Fruit fly (Drosophila melanogaster) whole organism, embryonic: ENCODE data around the gene CG31131.

Experiments
- Awh ChIP-seq: fragments of 200-800 bp; sonication (Bioruptor generic); IDR thresholded peaks from 2 replicates; pipeline ENCODE4, ENCODE4 v1.3.6; 2022; ENCODE audit warnings: missing biosample characterization, missing genetic modification characterization
- B-H1 ChIP-seq: fragments of 200-800 bp; sonication (Bioruptor generic); IDR thresholded peaks from 3 replicates; pipeline ENCODE4 v1.3.6; 2022; ENCODE audit warnings: missing biosample characterization, missing genetic modification characterization
- BtbVII ChIP-seq: fragments of 200-800 bp; sonication (Bioruptor generic); optimal IDR thresholded peaks from 3 replicates; lab custom pipeline; 2017; ENCODE audit warnings: missing biosample characterization, mild to moderate bottlenecking, missing genetic modification characterization
- CG10274 ChIP-seq: fragments of 200-800 bp; sonication (Bioruptor generic); optimal IDR thresholded peaks from 3 replicates; lab custom pipeline; 2017; ENCODE audit warnings: missing biosample characterization, mild to moderate bottlenecking, missing genetic modification characterization
- CG11456 ChIP-seq: fragments of 200-800 bp; sonication (Bioruptor generic); IDR thresholded peaks from 3 replicates; pipeline ENCODE4 v1.3.6; 2022; ENCODE audit warnings: missing biosample characterization, missing genetic modification characterization
- CG11560 ChIP-seq: fragments of 200-800 bp; sonication (Bioruptor generic); IDR thresholded peaks from 3 replicates; pipeline ENCODE4 v1.3.6; 2022; ENCODE audit warnings: missing biosample characterization, missing genetic modification characterization
- CG11696 ChIP-seq: fragments of 200-800 bp; sonication (Bioruptor generic); IDR thresholded peaks from 2 replicates; pipeline ENCODE4 v1.3.6; 2022; ENCODE audit warnings: missing biosample characterization, missing genetic modification characterization
- CG13287 ChIP-seq: fragments of 200-800 bp; sonication (Bioruptor generic); IDR thresholded peaks from 2 replicates; pipeline ENCODE4 v1.3.6; 2022; ENCODE audit warnings: missing biosample characterization, missing genetic modification characterization; ENCODE audit not compliant: partially characterized antibody
- CG14667 ChIP-seq: fragments of 200-800 bp; sonication (Bioruptor generic); IDR thresholded peaks from 2 replicates; pipeline ENCODE4 v1.3.6; 2022; ENCODE audit warnings: missing biosample characterization, missing genetic modification characterization
- CG15696 ChIP-seq: fragments of 200-800 bp; sonication (Bioruptor generic); optimal IDR thresholded peaks from 2 replicates; lab custom pipeline; 2019; ENCODE audit warnings: missing biosample characterization, mild to moderate bottlenecking, missing genetic modification characterization, moderate library complexity
- CG1602 ChIP-seq: fragments of 200-800 bp; sonication (Bioruptor generic); optimal IDR thresholded peaks from 3 replicates; lab custom pipeline; 2016; ENCODE audit warnings: missing biosample characterization, missing genetic modification characterization
- CG17612 ChIP-seq: fragments of 200-800 bp; sonication (Bioruptor generic); IDR thresholded peaks from 2 replicates; pipeline ENCODE4 v1.3.6; 2022; ENCODE audit warnings: missing biosample characterization, missing genetic modification characterization
- CG31365 ChIP-seq: fragments of 200-800 bp; sonication (Bioruptor generic); optimal IDR thresholded peaks from 2 replicates; lab custom pipeline; 2018; ENCODE audit warnings: missing biosample characterization, mild to moderate bottlenecking, missing genetic modification characterization
- CG33213 ChIP-seq: fragments of 200-800 bp; sonication (Bioruptor generic); optimal IDR thresholded peaks from 3 replicates; lab custom pipeline; 2016; ENCODE audit warnings: missing biosample characterization, missing genetic modification characterization
- CG4707 ChIP-seq: fragments of 200-800 bp; sonication (Bioruptor generic); optimal IDR thresholded peaks from 2 replicates; lab custom pipeline; 2018; ENCODE audit warnings: missing biosample characterization, mild to moderate bottlenecking, missing genetic modification characterization, moderate library complexity
- CG5245 ChIP-seq: fragments of 200-800 bp; sonication (Bioruptor generic); optimal IDR thresholded peaks from 3 replicates; lab custom pipeline; 2016; ENCODE audit warnings: missing biosample characterization, missing genetic modification characterization
- CG6175 ChIP-seq: fragments of 200-800 bp; sonication (Bioruptor generic); IDR thresholded peaks from 3 replicates; pipeline ENCODE4 v1.3.6; 2022; ENCODE audit warnings: missing biosample characterization, missing genetic modification characterization
- CG6272 ChIP-seq: fragments of 200-800 bp; sonication (Bioruptor generic); IDR thresholded peaks from 2 replicates; pipeline ENCODE4 v1.3.6; 2022; ENCODE audit warnings: missing biosample characterization, missing genetic modification characterization
- CG7372 ChIP-seq: fragments of 200-800 bp; sonication (Bioruptor generic); IDR thresholded peaks from 2 replicates; pipeline ENCODE4 v1.3.6; 2022; ENCODE audit warnings: missing biosample characterization, missing genetic modification characterization
- CG8089 ChIP-seq: fragments of 200-800 bp; sonication (Bioruptor generic); optimal IDR thresholded peaks from 3 replicates; lab custom pipeline; 2016; ENCODE audit warnings: missing biosample characterization, missing genetic modification characterization
- CG9876 ChIP-seq: fragments of 200-800 bp; sonication (Bioruptor generic); optimal IDR thresholded peaks from 2 replicates; lab custom pipeline; 2016; ENCODE audit warnings: missing biosample characterization, missing genetic modification characterization
- HmgZ ChIP-seq: fragments of 200-800 bp; sonication (Bioruptor generic); optimal IDR thresholded peaks from 2 replicates; lab custom pipeline; 2018; ENCODE audit warnings: missing biosample characterization, mild to moderate bottlenecking, missing genetic modification characterization
- MESR4 ChIP-seq: fragments of 200-800 bp; sonication (Bioruptor generic); optimal IDR thresholded peaks from 2 replicates; lab custom pipeline; 2018; ENCODE audit warnings: missing biosample characterization, mild to moderate bottlenecking, missing genetic modification characterization, moderate library complexity
- Nf-YA ChIP-seq: fragments of 200-800 bp; sonication (Bioruptor generic); IDR thresholded peaks from 2 replicates; pipeline ENCODE4 v1.3.6; 2022; ENCODE audit warnings: missing biosample characterization, missing genetic modification characterization
- PHDP ChIP-seq: fragments of 200-800 bp; sonication (Bioruptor generic); optimal IDR thresholded peaks from 3 replicates; lab custom pipeline; 2018; ENCODE audit warnings: missing biosample characterization, mild to moderate bottlenecking, missing genetic modification characterization, moderate library complexity
- Pdp1 ChIP-seq, 2 experiments: fragments of 200-800 bp; sonication (Bioruptor generic); optimal IDR thresholded peaks; 3 replicates each; lab custom pipeline; 2016; ENCODE audit warnings: missing biosample characterization in 2 of 2, missing genetic modification characterization in 2 of 2, mild to moderate bottlenecking in 1 of 2, moderate library complexity in 1 of 2
- Sry-δ ChIP-seq: fragments of 200-800 bp; sonication (Bioruptor generic); optimal IDR thresholded peaks from 2 replicates; lab custom pipeline; 2016; ENCODE audit warnings: missing biosample characterization, missing genetic modification characterization
- ab ChIP-seq: fragments of 200-800 bp; sonication (Bioruptor generic); optimal IDR thresholded peaks from 2 replicates; lab custom pipeline; 2016; ENCODE audit warnings: missing biosample characterization, missing genetic modification characterization
- abd-A ChIP-seq: fragments of 200-800 bp; sonication (Bioruptor generic); optimal IDR thresholded peaks from 3 replicates; lab custom pipeline; 2019; ENCODE audit warnings: missing biosample characterization, mild to moderate bottlenecking, missing genetic modification characterization, moderate library complexity
- bigmax ChIP-seq: fragments of 200-800 bp; sonication (Bioruptor generic); optimal IDR thresholded peaks from 2 replicates; lab custom pipeline; 2018; ENCODE audit warnings: missing biosample characterization, mild to moderate bottlenecking, missing genetic modification characterization
- cato ChIP-seq: fragments of 200-800 bp; sonication (Bioruptor generic); optimal IDR thresholded peaks from 2 replicates; lab custom pipeline; 2016; ENCODE audit warnings: missing biosample characterization, missing genetic modification characterization, borderline replicate concordance
- crc ChIP-seq: fragments of 200-800 bp; sonication (Bioruptor generic); optimal IDR thresholded peaks from 2 replicates; lab custom pipeline; 2016; ENCODE audit warnings: missing biosample characterization, missing genetic modification characterization
- dati ChIP-seq: fragments of 200-800 bp; sonication (Bioruptor generic); IDR thresholded peaks from 2 replicates; pipeline ENCODE4 v1.3.6; 2022; ENCODE audit warnings: missing biosample characterization, missing genetic modification characterization
- dysf ChIP-seq: fragments of 200-800 bp; sonication (Bioruptor generic); IDR thresholded peaks from 3 replicates; pipeline ENCODE4 v1.3.6; 2022; ENCODE audit warnings: missing biosample characterization, missing genetic modification characterization
- esg ChIP-seq: fragments of 200-800 bp; sonication (Bioruptor generic); conservative IDR thresholded peaks from 2 replicates; pipeline ENCODE4 v1.3.6; 2022; ENCODE audit warnings: missing biosample characterization, missing genetic modification characterization
- gsb ChIP-seq: fragments of 200-800 bp; sonication (Bioruptor generic); IDR thresholded peaks from 2 replicates; pipeline ENCODE4 v1.3.6; 2022; ENCODE audit warnings: missing biosample characterization, missing genetic modification characterization
- her ChIP-seq: fragments of 200-800 bp; sonication (Bioruptor generic); optimal IDR thresholded peaks from 2 replicates; lab custom pipeline; 2016; ENCODE audit warnings: missing biosample characterization, missing genetic modification characterization
- hkb ChIP-seq, 2 experiments: fragments of 200-800 bp in 1 of 2; fragments of >200 bp in 1 of 2; sonication (Bioruptor generic) in 1 of 2; IDR thresholded peaks in 1 of 2; optimal IDR thresholded peaks in 1 of 2; 2 replicates each; pipeline versions ENCODE4 v1.3.6 to Lab custom; 2017 to 2022; ENCODE audit warnings: missing biosample characterization in 1 of 2, missing genetic modification characterization in 1 of 2
- hth ChIP-seq: fragments of >200 bp; optimal IDR thresholded peaks from 2 replicates; lab custom pipeline; 2017; ENCODE audit warnings: inconsistent platforms
- mirr ChIP-seq: fragments of 200-800 bp; sonication (Bioruptor generic); optimal IDR thresholded peaks from 3 replicates; lab custom pipeline; 2018; ENCODE audit warnings: missing biosample characterization, mild to moderate bottlenecking, missing genetic modification characterization
- mld ChIP-seq: fragments of 200-800 bp; sonication (Bioruptor generic); IDR thresholded peaks from 3 replicates; pipeline ENCODE4 v1.3.6; 2022; ENCODE audit warnings: missing biosample characterization, missing genetic modification characterization; ENCODE audit not compliant: partially characterized antibody
- org-1 ChIP-seq: fragments of 200-800 bp; sonication (Bioruptor generic); optimal IDR thresholded peaks from 2 replicates; lab custom pipeline; 2017; ENCODE audit warnings: missing biosample characterization, missing genetic modification characterization
- pan ChIP-seq, 4 experiments: fragments of >200 bp in 3 of 4; fragments of 200-800 bp in 1 of 4; sonication (Bioruptor generic) in 1 of 4; optimal IDR thresholded peaks in 3 of 4; IDR thresholded peaks in 1 of 4; 2 replicates each; pipeline versions ENCODE4 v1.3.6 to Lab custom; 2017 to 2022; ENCODE audit warnings: missing biosample characterization in 2 of 4, missing genetic modification characterization in 2 of 4, mixed read lengths in 1 of 4
- sim ChIP-seq: fragments of 200-800 bp; sonication (Bioruptor generic); IDR thresholded peaks from 2 replicates; pipeline ENCODE4 v1.3.6; 2022; ENCODE audit warnings: missing biosample characterization, missing genetic modification characterization
- sisA ChIP-seq: fragments of 200-800 bp; sonication (Bioruptor generic); IDR thresholded peaks from 2 replicates; pipeline ENCODE4 v1.3.6; 2022; ENCODE audit warnings: missing biosample characterization, missing genetic modification characterization
- tin ChIP-seq: fragments of 200-800 bp; sonication (Bioruptor generic); optimal IDR thresholded peaks from 3 replicates; lab custom pipeline; 2016; ENCODE audit warnings: missing biosample characterization, missing genetic modification characterization
- twi ChIP-seq: fragments of 200-800 bp; optimal IDR thresholded peaks from 2 replicates; lab custom pipeline; 2019; ENCODE audit warnings: missing biosample characterization, mild to moderate bottlenecking, missing genetic modification characterization, moderate library complexity
- wdn ChIP-seq: fragments of 200-800 bp; sonication (Bioruptor generic); IDR thresholded peaks from 2 replicates; pipeline ENCODE4 v1.3.6; 2022; ENCODE audit warnings: missing biosample characterization, missing genetic modification characterization
- wor ChIP-seq: fragments of 200-800 bp; sonication (Bioruptor generic); IDR thresholded peaks from 2 replicates; pipeline ENCODE4 v1.3.6; 2022; ENCODE audit warnings: missing biosample characterization, missing genetic modification characterization

CG31131 gene

DNA sequence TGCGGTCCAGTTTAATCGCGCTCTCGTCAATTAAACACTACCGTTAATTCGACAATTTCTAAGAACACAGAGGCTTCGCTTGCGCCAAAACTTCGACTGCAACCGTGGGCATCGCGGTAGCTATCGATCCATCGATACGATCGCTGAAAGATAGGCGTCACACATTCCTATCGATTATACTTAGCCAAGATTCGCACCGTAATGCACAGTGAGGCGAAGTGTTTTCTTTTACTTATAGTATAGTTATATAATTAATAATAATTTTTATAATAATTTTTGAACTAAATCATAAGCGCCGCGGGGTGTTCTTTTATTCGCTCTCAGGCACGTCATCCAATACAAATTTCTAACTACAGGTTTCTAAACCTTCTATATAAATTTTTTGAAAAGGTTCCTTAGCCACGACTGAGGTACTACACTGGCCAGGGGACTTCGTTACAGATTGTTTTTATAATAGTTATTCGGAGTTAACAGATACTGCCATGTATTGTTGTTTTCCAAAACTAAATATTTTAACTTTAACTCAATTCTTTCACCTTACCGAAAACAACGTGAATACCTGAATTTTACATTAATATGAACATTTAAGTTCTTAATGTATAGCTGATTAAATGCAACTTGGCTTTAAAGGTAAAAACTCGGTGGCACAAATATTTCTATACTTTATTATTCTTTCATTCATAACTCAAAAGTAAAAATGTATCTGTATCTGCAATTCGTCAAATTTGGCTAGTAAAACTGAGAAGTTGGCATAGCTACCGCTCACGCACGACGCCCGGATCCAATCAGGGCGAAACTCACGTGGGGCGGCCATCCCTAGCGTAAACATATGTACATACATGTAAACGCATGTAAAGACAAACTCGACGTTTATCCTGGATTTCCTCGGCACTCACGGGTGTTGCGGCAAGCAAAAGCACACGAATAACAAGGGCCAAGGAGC, 25.0 kb downstream of the CG31131 start, which contains the start of the genes NSD and BOD1 (continued):
- TF ChIP-seq PHDP (tag; lab: Kevin White, UChicago) (no peak), org-1 (GFP tag; lab: Kevin White, UChicago) (no peak), pan (optimal IDR thresholded peaks at IDR 0.05; lab: Kevin White, UChicago) (no peak), pan (GFP tag; optimal IDR thresholded peaks at IDR 0.05 in 1 of 2, IDR thresholded peaks at IDR 0.05 in 1 of 2) (peak in 1 of 2 experiments; percentile 66), CG15696 (peak; percentile 55), her (GFP tag; lab: Kevin White, UChicago) (no peak), CG6272 (GFP tag; lab: Robert Waterston, UW) (peak; percentile 79), CG8089 (GFP tag; lab: Kevin White, UChicago) (no peak), CG1602 (peak; percentile 62), CG33213 (GFP tag; lab: Kevin White, UChicago) (no peak), CG11696 (GFP tag; lab: Robert Waterston, UW) (no peak), Pdp1 (GFP tag; optimal IDR thresholded peaks at IDR 0.05; lab: Kevin White, UChicago) (peak; percentile 14 to 40), CG7372 (GFP tag; lab: Robert Waterston, UW) (peak; percentile 53; the same call in 1 of the 2 replicates), bigmax (GFP tag; lab: Kevin White, UChicago) (no peak), dati (GFP tag; lab: Robert Waterston, UW) (no peak), B-H1 (GFP tag; lab: Robert Waterston, UW) (peak; percentile 45; the same call in 2 of the 3 replicates), BtbVII (no peak), CG14667 (GFP tag; lab: Robert Waterston, UW) (peak; percentile 58), tin (GFP tag; lab: Kevin White, UChicago) (peak; percentile 64), CG5245 (GFP tag; lab: Kevin White, UChicago) (no peak), MESR4 (peak; percentile 72), ab (GFP tag; lab: Kevin White, UChicago) (no peak), esg (GFP tag; lab: Robert Waterston, UW) (peak; percentile 54), abd-A (tag; lab: Kevin White, UChicago) (no peak), dysf (GFP tag; lab: Robert Waterston, UW) (peak; percentile 71), Awh (no peak), crc (GFP tag; lab: Kevin White, UChicago) (no peak), CG11560 (tag; lab: Robert Waterston, UW) (peak; percentile 62), wdn (peak; percentile 53), twi (no peak), wor (peak; percentile 27; the same call in 1 of the 2 replicates), CG4707 (GFP tag; lab: Kevin White, UChicago) (no peak), hkb (optimal IDR thresholded peaks at IDR 0.05; lab: Kevin White, UChicago) (no peak), hkb (GFP tag; IDR thresholded peaks at IDR 0.05; lab: Robert Waterston, UW) (no peak), CG17612 (no peak), CG10274 (GFP tag; lab: Kevin White, UChicago) (no peak), Nf-YA (no peak), CG9876 (GFP tag; lab: Kevin White, UChicago) (peak; percentile 2), cato (GFP tag; lab: Kevin White, UChicago) (no peak), sim (GFP tag; lab: Robert Waterston, UW) (no peak), sisA (GFP tag; lab: Robert Waterston, UW) (peak; percentile 81), mirr (peak; percentile 42), Sry-δ (GFP tag; lab: Kevin White, UChicago) (peak; percentile 88), gsb (no peak), CG13287 (GFP tag; lab: Robert Waterston, UW) (peak; percentile 85), CG6175 (GFP tag; lab: Robert Waterston, UW) (peak; percentile 79), CG31365 (tag; lab: Kevin White, UChicago) (no peak), HmgZ (tag; lab: Kevin White, UChicago) (peak; percentile 41), CG11456 (GFP tag; lab: Robert Waterston, UW) (peak; percentile 86), hth (lab: Kevin White, UChicago) (no peak), mld (GFP tag; lab: Robert Waterston, UW) (peak; percentile 95)
